Fruit fly (Drosophila melanogaster): ENCODE data around the gene Sf3b5.
A peak's percentile ranks its signal among the peaks of the same experiment; 100 is the strongest.

Gene Sf3b5

dm6 chr3R:8992928-8993579 is 22.1 kb downstream of the Sf3b5 start, which contains the start of gene CG11975 (continued):
- peak; percentile 84 for TF ChIP-seq esn (GFP tag; optimal IDR thresholded peaks at IDR 0.05)

dm6 chr3R:8984602-8985074 is 30.5 kb downstream of the Sf3b5 start, which contains the start of gene CG11970:
Gene CG11970 (plus strand): TSS chr3R:8984718.
- TF ChIP-seq Hr39 (GFP tag; optimal IDR thresholded peaks at IDR 0.05) = peak; percentile 61
- TF ChIP-seq CG6854 (GFP tag; optimal IDR thresholded peaks at IDR 0.05) = peak; percentile 11
- TF ChIP-seq CG8319 (GFP tag; optimal IDR thresholded peaks at IDR 0.05) = peak; percentile 11
- peak; percentile 25 for TF ChIP-seq Sox15 (GFP tag; optimal IDR thresholded peaks at IDR 0.05)
- TF ChIP-seq CG9139 (GFP tag; optimal IDR thresholded peaks at IDR 0.05) = no peak
- TF ChIP-seq Gug (GFP tag; IDR thresholded peaks at IDR 0.05) = no peak
- TF ChIP-seq lz (GFP tag; optimal IDR thresholded peaks at IDR 0.05) = peak; percentile 39
- TF ChIP-seq net (GFP tag; optimal IDR thresholded peaks at IDR 0.05) = no peak
- TF ChIP-seq CG6276 (GFP tag; optimal IDR thresholded peaks at IDR 0.05) = no peak
- no peak for TF ChIP-seq Smox (GFP tag; optimal IDR thresholded peaks at IDR 0.05)
- TF ChIP-seq svp (GFP tag) = no peak
- TF ChIP-seq CG15336 (GFP tag; IDR thresholded peaks at IDR 0.05) = 0 out of 2 replicates have a peak, but pooled peaks have one; percentile 22
- peak; percentile 44 for TF ChIP-seq cyc (GFP tag; optimal IDR thresholded peaks at IDR 0.05)
- TF ChIP-seq CG6163 (GFP tag; IDR thresholded peaks at IDR 0.05) = no peak
- TF ChIP-seq CG1621 (tag; optimal IDR thresholded peaks at IDR 0.05) = no peak
- no peak for TF ChIP-seq CG6792 (GFP tag; optimal IDR thresholded peaks at IDR 0.05)
- TF ChIP-seq CG4318 (GFP tag; optimal IDR thresholded peaks at IDR 0.05) = no peak
- TF ChIP-seq CG11902 (GFP tag; optimal IDR thresholded peaks at IDR 0.05) = no peak
- TF ChIP-seq CG31627 (GFP tag; optimal IDR thresholded peaks at IDR 0.05) = peak; percentile 46
- no peak for TF ChIP-seq CG3032 (tag; optimal IDR thresholded peaks at IDR 0.05)
- TF ChIP-seq CG6808 (GFP tag; optimal IDR thresholded peaks at IDR 0.05) = no peak
- no peak for TF ChIP-seq acj6 (GFP tag; optimal IDR thresholded peaks at IDR 0.05)
- TF ChIP-seq Lpt (GFP tag; optimal IDR thresholded peaks at IDR 0.05) = no peak
- TF ChIP-seq CG34406 (GFP tag; optimal IDR thresholded peaks at IDR 0.05) = no peak
- no peak for TF ChIP-seq Eip75B (GFP tag; optimal IDR thresholded peaks at IDR 0.05)
- TF ChIP-seq CG32006 (GFP tag; optimal IDR thresholded peaks at IDR 0.05) = no peak
- TF ChIP-seq esn (GFP tag; optimal IDR thresholded peaks at IDR 0.05) = peak; percentile 58
- no peak for TF ChIP-seq salr (GFP tag; optimal IDR thresholded peaks at IDR 0.05)
- peak; percentile 32 for TF ChIP-seq Sox14 (GFP tag; optimal IDR thresholded peaks at IDR 0.05)
- no peak for TF ChIP-seq Sox102F (GFP tag; optimal IDR thresholded peaks at IDR 0.05)
- TF ChIP-seq Met (GFP tag; optimal IDR thresholded peaks at IDR 0.05) = no peak
- no peak for TF ChIP-seq CG11762 (GFP tag; optimal IDR thresholded peaks at IDR 0.05; ENCODE audit: insufficient read depth)
- no peak for TF ChIP-seq CG16779 (tag; optimal IDR thresholded peaks at IDR 0.05)
- TF ChIP-seq Ets96B (tag; optimal IDR thresholded peaks at IDR 0.05) = peak; percentile 8
- no peak for TF ChIP-seq Eip93F (GFP tag; optimal IDR thresholded peaks at IDR 0.05)
- TF ChIP-seq CG8632 (GFP tag; optimal IDR thresholded peaks at IDR 0.05) = no peak
- TF ChIP-seq achi (GFP tag; optimal IDR thresholded peaks at IDR 0.05) = no peak
- 0 out of 3 replicates have a peak, but pooled peaks have one; percentile 21 for TF ChIP-seq CG8119 (GFP tag; IDR thresholded peaks at IDR 0.05)
- TF ChIP-seq spab (GFP tag; optimal IDR thresholded peaks at IDR 0.05) = no peak
- peak; percentile 53; the same call in 2 of the 3 replicates for TF ChIP-seq eg (GFP tag; IDR thresholded peaks at IDR 0.05)
- no peak for TF ChIP-seq fkh (GFP tag; optimal IDR thresholded peaks at IDR 0.05)
- TF ChIP-seq topi (GFP tag; optimal IDR thresholded peaks at IDR 0.05) = no peak
